Worm (Caenorhabditis elegans) whole organism, young adult: ENCODE data around the gene skpo-2.
"Not testable (repeated sequence)": the region's sequence is repeated elsewhere in the genome, so short reads cannot be mapped to it uniquely, and the experiment has no call there.

Source experiments
- C06A6.2 ChIP-seq: fragments of 200-800 bp; sonication (Bioruptor generic); conservative IDR thresholded peaks from 2 replicates; pipeline ENCODE4 v1.3.6; 2022; ENCODE audit warnings: missing genetic modification characterization, missing compliant biosample characterization
- C17E4.6 ChIP-seq: fragments of 200-800 bp; sonication (Bioruptor generic); IDR thresholded peaks from 2 replicates; pipeline ENCODE4 v1.3.6; 2022; ENCODE audit warnings: missing genetic modification reagents, missing genetic modification characterization, missing compliant biosample characterization
- F22D6.2 ChIP-seq: sonication (generic microtip); optimal IDR thresholded peaks from 2 replicates; lab custom pipeline; 2016; ENCODE audit warnings: mild to moderate bottlenecking, missing genetic modification characterization, missing compliant biosample characterization
- F37B4.10 ChIP-seq: fragments of 200-800 bp; sonication (Bioruptor generic); IDR thresholded peaks from 2 replicates; pipeline ENCODE4 v1.3.6; 2022; ENCODE audit warnings: missing genetic modification characterization, missing compliant biosample characterization
- F39B2.1 ChIP-seq: fragments of 200-800 bp; sonication (Bioruptor generic); IDR thresholded peaks from 2 replicates; pipeline ENCODE4 v1.3.6; 2022; ENCODE audit warnings: missing genetic modification reagents, missing genetic modification characterization, missing compliant biosample characterization
- F57C9.4 ChIP-seq: sonication (generic microtip); optimal IDR thresholded peaks from 2 replicates; lab custom pipeline; 2017; ENCODE audit warnings: mild to moderate bottlenecking, missing genetic modification characterization, missing compliant biosample characterization
- K11D2.4 ChIP-seq: fragments of 200-800 bp; sonication (Bioruptor generic); IDR thresholded peaks from 2 replicates; pipeline ENCODE4 v1.3.6; 2022; ENCODE audit warnings: missing genetic modification reagents, missing genetic modification characterization, missing compliant biosample characterization
- T07F8.4 ChIP-seq: sonication (generic microtip); optimal IDR thresholded peaks from 2 replicates; lab custom pipeline; 2016; ENCODE audit warnings: mild to moderate bottlenecking, missing genetic modification characterization, moderate library complexity, missing compliant biosample characterization
- Y56A3A.18 ChIP-seq: fragments of 200-800 bp; sonication (Bioruptor generic); IDR thresholded peaks from 2 replicates; pipeline ENCODE4 v1.3.6; 2022; ENCODE audit warnings: missing genetic modification reagents, missing genetic modification characterization, missing compliant biosample characterization
- Y67H2A.10 ChIP-seq: fragments of 200-800 bp; sonication (Bioruptor generic); conservative IDR thresholded peaks from 2 replicates; pipeline ENCODE4 v1.3.6; 2022; ENCODE audit warnings: missing genetic modification reagents, missing genetic modification characterization, missing compliant biosample characterization
- akir-1 ChIP-seq: fragments of 200-800 bp; sonication (Bioruptor generic); optimal IDR thresholded peaks from 2 replicates; lab custom pipeline; 2018; ENCODE audit warnings: mild to moderate bottlenecking, missing genetic modification characterization, moderate library complexity, missing compliant biosample characterization
- athp-1 ChIP-seq: sonication (generic microtip); optimal IDR thresholded peaks from 2 replicates; lab custom pipeline; 2017; ENCODE audit warnings: mild to moderate bottlenecking, missing genetic modification characterization, missing compliant biosample characterization
- attf-5 ChIP-seq: fragments of 200-800 bp; sonication (Bioruptor generic); optimal IDR thresholded peaks from 2 replicates; lab custom pipeline; 2018; ENCODE audit warnings: mild to moderate bottlenecking, missing genetic modification characterization, missing compliant biosample characterization
- cebp-1 ChIP-seq, 2 experiments: fragments of 200-800 bp in 1 of 2; sonication (Bioruptor generic) in 1 of 2; sonication (generic microtip) in 1 of 2; IDR thresholded peaks in 1 of 2; optimal IDR thresholded peaks in 1 of 2; 2 replicates each; pipeline versions ENCODE4 v1.3.6 to Lab custom; 2017 to 2022; ENCODE audit warnings: missing compliant biosample characterization in 2 of 2, missing genetic modification characterization in 2 of 2, mild to moderate bottlenecking in 1 of 2, missing genetic modification reagents in 1 of 2, moderate library complexity in 1 of 2
- ceh-79 ChIP-seq: sonication (generic microtip); optimal IDR thresholded peaks from 2 replicates; lab custom pipeline; 2017; ENCODE audit warnings: mild to moderate bottlenecking, missing genetic modification characterization, missing compliant biosample characterization
- chd-7 ChIP-seq: sonication (generic microtip); optimal IDR thresholded peaks from 2 replicates; lab custom pipeline; 2016; ENCODE audit warnings: mild to moderate bottlenecking, missing genetic modification characterization, moderate library complexity, missing compliant biosample characterization
- dpff-1 ChIP-seq: sonication (generic microtip); optimal IDR thresholded peaks from 2 replicates; lab custom pipeline; 2017; ENCODE audit warnings: mild to moderate bottlenecking, missing genetic modification characterization, missing compliant biosample characterization
- efl-1 ChIP-seq: fragments of 150-350 bp; optimal IDR thresholded peaks from 2 replicates; lab custom pipeline; 2014; ENCODE audit warnings: missing biosample characterization, missing genetic modification reagents, missing genetic modification characterization
- egrh-3 ChIP-seq: fragments of 200-800 bp; sonication (Bioruptor generic); IDR thresholded peaks from 2 replicates; pipeline ENCODE4 v1.3.6; 2022; ENCODE audit warnings: missing genetic modification reagents, missing genetic modification characterization, missing compliant biosample characterization
- fkh-3 ChIP-seq: sonication (generic microtip); optimal IDR thresholded peaks from 2 replicates; lab custom pipeline; 2016; ENCODE audit warnings: mild to moderate bottlenecking, missing genetic modification characterization, missing compliant biosample characterization
- gei-17 ChIP-seq: fragments of 200-800 bp; sonication (Bioruptor generic); optimal IDR thresholded peaks from 2 replicates; lab custom pipeline; 2018; ENCODE audit warnings: mild to moderate bottlenecking, missing genetic modification characterization, missing compliant biosample characterization
- hmg-20 ChIP-seq: fragments of 200-800 bp; sonication (Bioruptor generic); IDR thresholded peaks from 2 replicates; pipeline ENCODE4 v1.3.6; 2022; ENCODE audit warnings: missing genetic modification reagents, missing genetic modification characterization, missing compliant biosample characterization
- lin-26 ChIP-seq: fragments of 200-800 bp; sonication (Bioruptor generic); IDR thresholded peaks from 2 replicates; pipeline ENCODE4 v1.3.6; 2022; ENCODE audit warnings: missing genetic modification reagents, missing genetic modification characterization, missing compliant biosample characterization
- madf-10 ChIP-seq: sonication (generic microtip); optimal IDR thresholded peaks from 2 replicates; lab custom pipeline; 2016; ENCODE audit warnings: mild to moderate bottlenecking, missing genetic modification characterization, missing compliant biosample characterization
- madf-8 ChIP-seq: fragments of 200-800 bp; sonication (Bioruptor generic); conservative IDR thresholded peaks from 2 replicates; pipeline ENCODE4 v1.3.6; 2022; ENCODE audit warnings: missing genetic modification reagents, missing genetic modification characterization, missing compliant biosample characterization
- mxl-1 ChIP-seq: sonication (generic microtip); optimal IDR thresholded peaks from 2 replicates; lab custom pipeline; 2016; ENCODE audit warnings: missing genetic modification characterization, missing compliant biosample characterization
- nhr-27 ChIP-seq: fragments of 200-800 bp; sonication (Bioruptor generic); optimal IDR thresholded peaks from 2 replicates; lab custom pipeline; 2018; ENCODE audit warnings: mild to moderate bottlenecking, missing genetic modification characterization, moderate library complexity, missing compliant biosample characterization
- rpc-1 ChIP-seq, 2 experiments: fragments of 150-350 bp in 1 of 2; sonication (generic microtip) in 1 of 2; optimal IDR thresholded peaks; 2 replicates each; lab custom pipeline; 2014 to 2018; ENCODE audit warnings: missing biosample characterization in 1 of 2, missing genetic modification characterization in 1 of 2, missing genetic modification reagents in 1 of 2, missing genotype in 1 of 2
- sdz-38 ChIP-seq: sonication (generic microtip); optimal IDR thresholded peaks from 2 replicates; lab custom pipeline; 2016; ENCODE audit warnings: missing genotype, missing genetic modification characterization, missing compliant biosample characterization
- somi-1 ChIP-seq: fragments of 200-800 bp; sonication (Bioruptor generic); optimal IDR thresholded peaks from 2 replicates; lab custom pipeline; 2018; ENCODE audit warnings: mild to moderate bottlenecking, missing genetic modification characterization, missing compliant biosample characterization
- ztf-18 ChIP-seq: sonication (generic microtip); optimal IDR thresholded peaks from 2 replicates; lab custom pipeline; 2016; ENCODE audit warnings: missing genotype, mild to moderate bottlenecking, missing genetic modification characterization, missing compliant biosample characterization
- ztf-26 ChIP-seq: sonication (generic microtip); optimal IDR thresholded peaks from 2 replicates; lab custom pipeline; 2017; ENCODE audit warnings: missing genetic modification characterization, missing compliant biosample characterization
- ztf-3 ChIP-seq: fragments of 200-800 bp; sonication (Bioruptor generic); optimal IDR thresholded peaks from 2 replicates; lab custom pipeline; 2018; ENCODE audit warnings: mild to moderate bottlenecking, missing genetic modification characterization, missing compliant biosample characterization

skpo-2 gene

ce11 chrII:3472316-3472715 is 36.0 kb upstream of the skpo-2 start, which contains the start of gene Y49F6B.12:
TSS of gene Y49F6B.12 (minus strand) at chrII:3472416.
- no peak for TF ChIP-seq egrh-3 (GFP tag; lab: Robert Waterston, UW)
- no peak for TF ChIP-seq athp-1 (tag; lab: Kevin White, UChicago)
- no peak for TF ChIP-seq fkh-3 (tag; lab: Kevin White, UChicago)
- no peak for TF ChIP-seq rpc-1 (optimal IDR thresholded peaks at IDR 0.05; lab: Kevin White, UChicago)
- no peak for TF ChIP-seq rpc-1 (tag; optimal IDR thresholded peaks at IDR 0.05; lab: Kevin White, UChicago)
- TF ChIP-seq dpff-1 (tag; lab: Kevin White, UChicago), result no peak
- TF ChIP-seq cebp-1 (GFP tag; IDR thresholded peaks at IDR 0.05; lab: Robert Waterston, UW), result no peak
- TF ChIP-seq cebp-1 (tag; optimal IDR thresholded peaks at IDR 0.05; lab: Kevin White, UChicago), result no peak
- TF ChIP-seq chd-7 (tag; lab: Kevin White, UChicago), result no peak
- no peak for TF ChIP-seq lin-26
- TF ChIP-seq mxl-1 (tag; lab: Kevin White, UChicago), result no peak
- TF ChIP-seq ztf-3, result no peak
- no peak for TF ChIP-seq ztf-26 (tag; lab: Kevin White, UChicago)
- no peak for TF ChIP-seq hmg-20 (GFP tag; lab: Robert Waterston, UW)
- TF ChIP-seq nhr-27 (tag; lab: Kevin White, UChicago), result no peak
- TF ChIP-seq Y56A3A.18 (GFP tag; lab: Robert Waterston, UW), result no peak

ce11 chrII:3471603-3472002 is 35.3 kb upstream of the skpo-2 start, which contains the start of gene Y49F6B.13:
TSS of gene Y49F6B.13 (minus strand) at chrII:3471703.
- no peak for TF ChIP-seq ceh-79 (tag; lab: Kevin White, UChicago)

- TF ChIP-seq gei-17 (GFP tag; lab: Kevin White, UChicago) (no peak), F39B2.1 (no peak), attf-5 (GFP tag; lab: Kevin White, UChicago) (no peak), F57C9.4 (tag; lab: Kevin White, UChicago) (no peak), C06A6.2 (GFP tag; lab: Robert Waterston, UW) (no peak), efl-1 (GFP tag; lab: Kevin White, UChicago) (no peak), somi-1 (no peak), T07F8.4 (tag; lab: Kevin White, UChicago) (no peak), F22D6.2 (no peak), Y67H2A.10 (GFP tag; lab: Robert Waterston, UW) (no peak), madf-8 (GFP tag; lab: Robert Waterston, UW) (no peak), C17E4.6 (GFP tag; lab: Robert Waterston, UW) (no peak), F37B4.10 (no peak), K11D2.4 (GFP tag; lab: Robert Waterston, UW) (no peak), ztf-3 (no peak), ztf-18 (tag; lab: Kevin White, UChicago) (no peak)
Observed at ce11 chrII:3470549-3470948, 34.2 kb upstream of the skpo-2 start, which contains the start of gene Y49F6B.20. TSS of gene Y49F6B.20 (minus strand) at chrII:3470649.

ce11 chrII:3464580-3464979 is 28.3 kb upstream of the skpo-2 start, which contains the start of gene C16C8.10:
TSS of gene C16C8.10 (minus strand) at chrII:3464680.
- TF ChIP-seq madf-10 (tag; lab: Kevin White, UChicago); sdz-38 (tag; lab: Kevin White, UChicago); akir-1 (GFP tag; lab: Kevin White, UChicago): not testable (repeated sequence)
- TF ChIP-seq, all 124 proteins: peak for 0; not testable (repeated sequence) for 124
